Fruit fly (Drosophila melanogaster): ENCODE measurements around the gene CG5421.

DNA sequence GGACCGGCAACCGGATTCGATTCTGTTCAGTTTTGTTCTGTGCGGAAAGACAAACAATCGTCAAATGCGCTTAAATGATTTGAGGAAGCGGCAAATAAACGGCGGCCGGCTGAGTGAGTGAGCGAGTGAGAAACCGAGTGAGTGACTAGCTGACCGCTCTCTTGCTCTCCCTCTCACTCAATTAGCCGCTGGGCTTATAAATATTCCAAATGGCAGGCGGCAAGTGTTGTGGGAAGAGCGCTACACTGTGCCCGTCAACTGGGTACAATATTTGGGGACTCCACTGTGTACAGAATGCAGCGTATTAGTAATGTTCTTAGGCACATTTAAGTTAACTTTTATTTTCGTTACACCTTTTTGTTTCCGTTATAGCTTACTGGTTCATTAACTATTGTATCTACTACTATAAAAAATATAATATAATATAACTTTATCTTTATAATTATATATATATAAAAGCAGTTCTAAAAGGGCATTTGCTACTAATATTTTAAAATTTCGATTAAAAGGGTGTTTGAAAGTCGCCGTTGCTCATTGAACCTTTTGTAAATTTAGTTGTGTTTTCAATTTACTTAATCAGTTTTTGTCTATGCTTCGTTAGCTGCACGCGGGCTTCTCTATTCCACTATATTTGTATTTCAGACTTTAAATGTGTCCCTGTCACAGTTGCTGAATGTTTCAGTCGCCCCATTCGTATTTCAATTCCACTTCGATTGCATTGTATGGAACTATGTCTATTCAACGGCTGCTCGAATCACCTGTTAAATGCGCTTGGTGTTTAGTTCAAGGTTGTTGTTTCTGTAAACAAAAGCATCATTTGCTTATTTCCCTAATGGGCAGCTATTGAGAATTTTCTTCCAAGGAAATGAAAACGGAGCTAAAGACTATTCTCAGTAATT lies 25.9 kb downstream of the CG5421 start:
- no peak for TF ChIP-seq Pif1A (GFP tag; optimal IDR thresholded peaks at IDR 0.05)
- no peak for TF ChIP-seq Pif1B (GFP tag; optimal IDR thresholded peaks at IDR 0.05)
- TF ChIP-seq gl (tag; optimal IDR thresholded peaks at IDR 0.05), result no peak
- TF ChIP-seq EcR (GFP tag; optimal IDR thresholded peaks at IDR 0.05), result no peak
- TF ChIP-seq D1 (tag; optimal IDR thresholded peaks at IDR 0.05), result no peak
- no peak for TF ChIP-seq CG32121 (GFP tag; IDR thresholded peaks at IDR 0.05)
- TF ChIP-seq CG9948 (tag; optimal IDR thresholded peaks at IDR 0.05), result no peak
- TF ChIP-seq CG4496 (GFP tag; IDR thresholded peaks at IDR 0.05), result no peak

Measured in whole organism, pupa.